Fruit fly (Drosophila melanogaster) whole organism, embryonic: ENCODE data around the gene CG6726.
A peak's percentile ranks its signal among the peaks of the same experiment; 100 is the strongest.

Experiments used
- B-H2 ChIP-seq: fragments of 200-800 bp; sonication (Bioruptor generic); optimal IDR thresholded peaks from 2 replicates; lab custom pipeline; 2018; ENCODE audit warnings: missing biosample characterization, mild to moderate bottlenecking, missing genetic modification characterization
- BEAF-32 ChIP-seq: fragments of 200-800 bp; sonication (Bioruptor generic); optimal IDR thresholded peaks from 3 replicates; lab custom pipeline; 2017; ENCODE audit warnings: missing biosample characterization, missing genetic modification characterization, mild to moderate bottlenecking, moderate library complexity, missing genetic modification reagents
- Blimp-1 ChIP-seq: fragments of 200-800 bp; sonication (Bioruptor generic); optimal IDR thresholded peaks from 3 replicates; lab custom pipeline; 2018; ENCODE audit warnings: missing biosample characterization, missing genetic modification characterization, mild to moderate bottlenecking, moderate library complexity, missing genetic modification reagents
- CG10431 ChIP-seq: fragments of 200-800 bp; sonication (Bioruptor generic); optimal IDR thresholded peaks from 3 replicates; lab custom pipeline; 2018; ENCODE audit warnings: missing biosample characterization, mild to moderate bottlenecking, missing genetic modification characterization
- CG10979 ChIP-seq: fragments of 200-800 bp; sonication (Bioruptor generic); optimal IDR thresholded peaks from 2 replicates; lab custom pipeline; 2018; ENCODE audit warnings: missing biosample characterization, mild to moderate bottlenecking, missing genetic modification characterization, moderate library complexity
- CG1233 ChIP-seq: fragments of 200-800 bp; sonication (Bioruptor generic); optimal IDR thresholded peaks from 4 replicates; lab custom pipeline; 2018; ENCODE audit warnings: missing biosample characterization, mild to moderate bottlenecking, missing genetic modification characterization
- CG12391 ChIP-seq: fragments of 200-800 bp; sonication (Bioruptor generic); optimal IDR thresholded peaks from 3 replicates; lab custom pipeline; 2018; ENCODE audit warnings: missing biosample characterization, mild to moderate bottlenecking, missing genetic modification characterization, moderate library complexity
- CG13894 ChIP-seq: fragments of 200-800 bp; sonication (Bioruptor generic); optimal IDR thresholded peaks from 3 replicates; lab custom pipeline; 2018; ENCODE audit warnings: missing biosample characterization, mild to moderate bottlenecking, missing genetic modification characterization, moderate library complexity
- CG17186 ChIP-seq: fragments of 200-800 bp; sonication (Bioruptor generic); optimal IDR thresholded peaks from 3 replicates; lab custom pipeline; 2017; ENCODE audit warnings: missing biosample characterization, missing genetic modification reagents, missing genetic modification characterization
- CG18011 ChIP-seq: fragments of 200-800 bp; sonication (Bioruptor generic); optimal IDR thresholded peaks from 2 replicates; lab custom pipeline; 2017; ENCODE audit warnings: missing biosample characterization, missing genetic modification characterization, mild to moderate bottlenecking, moderate library complexity, missing genotype
- CG18476 ChIP-seq: fragments of 200-800 bp; sonication (Bioruptor generic); optimal IDR thresholded peaks from 2 replicates; lab custom pipeline; 2016; ENCODE audit warnings: missing biosample characterization, mild to moderate bottlenecking, missing genetic modification characterization
- CG2875 ChIP-seq: fragments of 200-800 bp; sonication (Bioruptor generic); optimal IDR thresholded peaks from 2 replicates; lab custom pipeline; 2017; ENCODE audit warnings: missing biosample characterization, mild to moderate bottlenecking, missing genetic modification characterization, missing genetic modification reagents
- CG2889 ChIP-seq: fragments of 200-800 bp; sonication (Bioruptor generic); IDR thresholded peaks from 3 replicates; pipeline ENCODE4 v1.3.6; 2022; ENCODE audit warnings: missing biosample characterization, missing genetic modification characterization
- CG33557 ChIP-seq: fragments of 200-800 bp; sonication (Bioruptor generic); optimal IDR thresholded peaks from 2 replicates; lab custom pipeline; 2019; ENCODE audit warnings: missing biosample characterization, mild to moderate bottlenecking, missing genetic modification characterization, moderate library complexity
- CG4282 ChIP-seq: fragments of 200-800 bp; sonication (Bioruptor generic); optimal IDR thresholded peaks from 2 replicates; lab custom pipeline; 2016; ENCODE audit warnings: missing biosample characterization, missing genetic modification characterization
- CG7372 ChIP-seq: fragments of 200-800 bp; sonication (Bioruptor generic); IDR thresholded peaks from 2 replicates; pipeline ENCODE4 v1.3.6; 2022; ENCODE audit warnings: missing biosample characterization, missing genetic modification characterization
- CG8089 ChIP-seq: fragments of 200-800 bp; sonication (Bioruptor generic); optimal IDR thresholded peaks from 3 replicates; lab custom pipeline; 2016; ENCODE audit warnings: missing biosample characterization, missing genetic modification characterization
- CG8281 ChIP-seq: fragments of 200-800 bp; sonication (Bioruptor generic); optimal IDR thresholded peaks from 2 replicates; lab custom pipeline; 2018; ENCODE audit warnings: missing biosample characterization, mild to moderate bottlenecking, missing genetic modification characterization, moderate library complexity
- CG9727 ChIP-seq: fragments of 200-800 bp; sonication (Bioruptor generic); optimal IDR thresholded peaks from 3 replicates; lab custom pipeline; 2017; ENCODE audit warnings: missing biosample characterization, mild to moderate bottlenecking, missing genetic modification characterization
- Dp ChIP-seq: fragments of 200-800 bp; sonication (Bioruptor generic); optimal IDR thresholded peaks from 2 replicates; lab custom pipeline; 2018; ENCODE audit warnings: missing biosample characterization, mild to moderate bottlenecking, missing genetic modification characterization, moderate library complexity
- Dref ChIP-seq: fragments of 200-800 bp; sonication (Bioruptor generic); IDR thresholded peaks from 2 replicates; pipeline ENCODE4 v1.3.6; 2022; ENCODE audit warnings: missing biosample characterization, missing genetic modification characterization
- Gsc ChIP-seq: fragments of 200-800 bp; sonication (Bioruptor generic); IDR thresholded peaks from 2 replicates; pipeline ENCODE4 v1.3.6; 2022; ENCODE audit warnings: missing biosample characterization, missing genetic modification characterization
- HLH54F ChIP-seq: fragments of 200-800 bp; sonication (Bioruptor generic); optimal IDR thresholded peaks from 3 replicates; lab custom pipeline; 2016; ENCODE audit warnings: missing biosample characterization, missing genetic modification characterization
- HmgZ ChIP-seq: fragments of 200-800 bp; sonication (Bioruptor generic); optimal IDR thresholded peaks from 2 replicates; lab custom pipeline; 2018; ENCODE audit warnings: missing biosample characterization, mild to moderate bottlenecking, missing genetic modification characterization
- Hr39 ChIP-seq: fragments of >200 bp; optimal IDR thresholded peaks from 2 replicates; lab custom pipeline; 2017
- Max ChIP-seq: fragments of 200-800 bp; sonication (Bioruptor generic); optimal IDR thresholded peaks from 2 replicates; lab custom pipeline; 2016; ENCODE audit warnings: missing biosample characterization, mild to moderate bottlenecking, missing genetic modification characterization
- NC2α ChIP-seq: fragments of 200-800 bp; sonication (Bioruptor generic); optimal IDR thresholded peaks from 2 replicates; lab custom pipeline; 2016; ENCODE audit warnings: missing biosample characterization, missing genetic modification characterization
- Nf-YA ChIP-seq: fragments of 200-800 bp; sonication (Bioruptor generic); IDR thresholded peaks from 2 replicates; pipeline ENCODE4 v1.3.6; 2022; ENCODE audit warnings: missing biosample characterization, missing genetic modification characterization
- Oli ChIP-seq: fragments of 200-800 bp; sonication (Bioruptor generic); optimal IDR thresholded peaks from 2 replicates; lab custom pipeline; 2018; ENCODE audit warnings: missing biosample characterization, mild to moderate bottlenecking, missing genetic modification characterization, moderate library complexity
- Side ChIP-seq: fragments of 200-800 bp; sonication (Bioruptor generic); optimal IDR thresholded peaks from 2 replicates; lab custom pipeline; 2016; ENCODE audit warnings: missing biosample characterization, missing genetic modification characterization
- ci ChIP-seq: fragments of 200-800 bp; sonication (Bioruptor generic); IDR thresholded peaks from 3 replicates; pipeline ENCODE4 v1.3.6; 2022; ENCODE audit warnings: missing biosample characterization, missing genetic modification characterization
- dati ChIP-seq: fragments of 200-800 bp; sonication (Bioruptor generic); IDR thresholded peaks from 2 replicates; pipeline ENCODE4 v1.3.6; 2022; ENCODE audit warnings: missing biosample characterization, missing genetic modification characterization
- disco-r ChIP-seq: fragments of 200-800 bp; sonication (Bioruptor generic); optimal IDR thresholded peaks from 2 replicates; lab custom pipeline; 2016; ENCODE audit warnings: missing biosample characterization, missing genetic modification characterization
- dysf ChIP-seq: fragments of 200-800 bp; sonication (Bioruptor generic); IDR thresholded peaks from 3 replicates; pipeline ENCODE4 v1.3.6; 2022; ENCODE audit warnings: missing biosample characterization, missing genetic modification characterization
- fd102C ChIP-seq: fragments of 200-800 bp; sonication (Bioruptor generic); optimal IDR thresholded peaks from 2 replicates; lab custom pipeline; 2018; ENCODE audit warnings: missing biosample characterization, mild to moderate bottlenecking, missing genetic modification characterization, moderate library complexity
- gem ChIP-seq: fragments of 200-800 bp; sonication (Bioruptor generic); optimal IDR thresholded peaks from 2 replicates; lab custom pipeline; 2019; ENCODE audit warnings: missing biosample characterization, mild to moderate bottlenecking, missing genetic modification characterization, moderate library complexity
- insv ChIP-seq, 2 experiments: fragments of 200-800 bp; sonication (Bioruptor generic); optimal IDR thresholded peaks; 3 replicates each; lab custom pipeline; 2016 to 2018; ENCODE audit warnings: missing biosample characterization in 2 of 2, missing genetic modification characterization in 2 of 2
- kah ChIP-seq: fragments of 200-800 bp; sonication (Bioruptor generic); optimal IDR thresholded peaks from 2 replicates; lab custom pipeline; 2018; ENCODE audit warnings: missing biosample characterization, mild to moderate bottlenecking, missing genetic modification characterization
- lmd ChIP-seq: fragments of 200-800 bp; sonication (Bioruptor generic); IDR thresholded peaks from 2 replicates; pipeline ENCODE4 v1.3.6; 2022; ENCODE audit warnings: missing biosample characterization, missing genetic modification characterization
- nerfin-1 ChIP-seq: fragments of 200-800 bp; sonication (Bioruptor generic); optimal IDR thresholded peaks from 3 replicates; lab custom pipeline; 2019; ENCODE audit warnings: missing biosample characterization, mild to moderate bottlenecking, missing genetic modification characterization, moderate library complexity
- pfk ChIP-seq: fragments of 200-800 bp; sonication (Bioruptor generic); optimal IDR thresholded peaks from 2 replicates; lab custom pipeline; 2018; ENCODE audit warnings: missing biosample characterization, mild to moderate bottlenecking, missing genetic modification characterization, moderate library complexity
- pho ChIP-seq: fragments of 200-800 bp; sonication (Bioruptor generic); optimal IDR thresholded peaks from 2 replicates; lab custom pipeline; 2016; ENCODE audit warnings: missing biosample characterization, missing genetic modification characterization
- pum ChIP-seq: fragments of 200-800 bp; sonication (Bioruptor generic); optimal IDR thresholded peaks from 2 replicates; lab custom pipeline; 2016; ENCODE audit warnings: missing biosample characterization, missing genetic modification characterization
- pzg ChIP-seq: fragments of 200-800 bp; sonication (Bioruptor generic); optimal IDR thresholded peaks from 3 replicates; lab custom pipeline; 2018; ENCODE audit warnings: missing biosample characterization, mild to moderate bottlenecking, missing genetic modification characterization, moderate library complexity
- schlank ChIP-seq: fragments of 200-800 bp; sonication (Bioruptor generic); optimal IDR thresholded peaks from 2 replicates; lab custom pipeline; 2018; ENCODE audit warnings: missing biosample characterization, mild to moderate bottlenecking, missing genetic modification characterization
- so ChIP-seq: fragments of 200-800 bp; sonication (Bioruptor generic); IDR thresholded peaks from 3 replicates; pipeline ENCODE4 v1.3.6; 2022; ENCODE audit warnings: missing biosample characterization, missing genetic modification characterization
- tap ChIP-seq: fragments of 200-800 bp; optimal IDR thresholded peaks from 3 replicates; lab custom pipeline; 2019; ENCODE audit warnings: missing biosample characterization, mild to moderate bottlenecking, missing genetic modification characterization, moderate library complexity
- tio ChIP-seq: fragments of 200-800 bp; sonication (Bioruptor generic); optimal IDR thresholded peaks from 2 replicates; lab custom pipeline; 2017; ENCODE audit warnings: missing biosample characterization, missing genetic modification characterization, inconsistent platforms
- unc-4 ChIP-seq: fragments of 200-800 bp; sonication (Bioruptor generic); IDR thresholded peaks from 2 replicates; pipeline ENCODE4 v1.3.6; 2022; ENCODE audit warnings: missing biosample characterization, missing genetic modification characterization; ENCODE audit not compliant: partially characterized antibody
- z ChIP-seq: fragments of 200-800 bp; sonication (Bioruptor generic); IDR thresholded peaks from 3 replicates; pipeline ENCODE4 v1.3.6; 2022; ENCODE audit warnings: missing biosample characterization, missing genetic modification characterization

Gene CG6726

dm6 chr3R:23126241-23127022 lies 34.9 kb downstream of the CG6726 start, which contains the start of gene CG31365 (continued):
- no peak for TF ChIP-seq pfk (GFP tag; lab: Kevin White, UChicago)
- TF ChIP-seq CG13894 (tag; lab: Kevin White, UChicago): no peak
- no peak for TF ChIP-seq CG8089 (GFP tag; lab: Kevin White, UChicago)
- no peak for TF ChIP-seq CG2875 (GFP tag; lab: Kevin White, UChicago)
- TF ChIP-seq CG4282 (GFP tag; lab: Kevin White, UChicago): no peak
- no peak for TF ChIP-seq Side (GFP tag; lab: Kevin White, UChicago)
- TF ChIP-seq insv (GFP tag; optimal IDR thresholded peaks at IDR 0.05; lab: Kevin White, UChicago): no peak
- TF ChIP-seq dati (GFP tag; lab: Robert Waterston, UW): no peak
- TF ChIP-seq unc-4 (GFP tag; lab: Robert Waterston, UW): peak; percentile 46; the same call in 1 of the 2 replicates
- TF ChIP-seq BEAF-32 (GFP tag; lab: Kevin White, UChicago): peak; percentile 36
- peak; percentile 2 for TF ChIP-seq CG17186 (GFP tag; lab: Kevin White, UChicago)
- TF ChIP-seq CG1233 (GFP tag; lab: Kevin White, UChicago): no peak
- no peak for TF ChIP-seq Oli (tag; lab: Kevin White, UChicago)
- TF ChIP-seq tap (tag; lab: Kevin White, UChicago): no peak
- TF ChIP-seq CG12391: peak; percentile 31
- peak; percentile 18 for TF ChIP-seq nerfin-1 (tag; lab: Kevin White, UChicago)
- TF ChIP-seq lmd (GFP tag; lab: Robert Waterston, UW): no peak
- TF ChIP-seq CG33557: peak; percentile 6
- no peak for TF ChIP-seq Nf-YA (GFP tag; lab: Robert Waterston, UW)
- no peak for TF ChIP-seq fd102C (GFP tag; lab: Kevin White, UChicago)
- TF ChIP-seq CG9727: no peak
- no peak for TF ChIP-seq so (GFP tag; lab: Robert Waterston, UW)
- no peak for TF ChIP-seq CG18011 (GFP tag; lab: Kevin White, UChicago)
- no peak for TF ChIP-seq CG2889 (GFP tag; lab: Robert Waterston, UW)
- TF ChIP-seq Max: no peak
- no peak for TF ChIP-seq CG10431 (GFP tag; lab: Kevin White, UChicago)
- no peak for TF ChIP-seq NC2α (GFP tag; lab: Kevin White, UChicago)
- no peak for TF ChIP-seq CG8281 (tag; lab: Kevin White, UChicago)
- no peak for TF ChIP-seq pum (GFP tag; lab: Kevin White, UChicago)
- no peak for TF ChIP-seq CG18476 (GFP tag; lab: Kevin White, UChicago)
- peak; percentile 31 for TF ChIP-seq HmgZ (tag; lab: Kevin White, UChicago)
- no peak for TF ChIP-seq pho (GFP tag; lab: Kevin White, UChicago)
- TF ChIP-seq schlank (tag; lab: Kevin White, UChicago): no peak
- no peak for TF ChIP-seq tio (GFP tag; lab: Kevin White, UChicago)
- peak; percentile 30 for TF ChIP-seq pzg (GFP tag; lab: Kevin White, UChicago)
- no peak for TF ChIP-seq Gsc (GFP tag; lab: Robert Waterston, UW)
- TF ChIP-seq HLH54F (GFP tag; lab: Kevin White, UChicago): no peak
- no peak for TF ChIP-seq disco-r (GFP tag; lab: Kevin White, UChicago)
- peak; percentile 36 for TF ChIP-seq Dp (GFP tag; lab: Kevin White, UChicago)
- TF ChIP-seq B-H2 (GFP tag; lab: Kevin White, UChicago): no peak
- no peak for TF ChIP-seq z
- no peak for TF ChIP-seq gem (tag; lab: Kevin White, UChicago)
- TF ChIP-seq Hr39: no peak
- TF ChIP-seq CG10979 (tag; lab: Kevin White, UChicago): no peak
- no peak for TF ChIP-seq Blimp-1 (GFP tag; lab: Kevin White, UChicago)
- no peak for TF ChIP-seq CG7372
- TF ChIP-seq dysf: no peak
- no peak for TF ChIP-seq kah (GFP tag; lab: Kevin White, UChicago)
- peak; percentile 24; the same call in 1 of the 3 replicates for TF ChIP-seq ci
- TF ChIP-seq Dref: no peak
